Worm (Caenorhabditis elegans) whole organism, late embryonic: Measurements from ENCODE around the gene sru-39.

Experiments used
- elt-4 ChIP-seq: sonication (generic microtip); optimal IDR thresholded peaks from 2 replicates; lab custom pipeline; 2016; ENCODE audit warnings: missing genetic modification characterization, missing compliant biosample characterization
- unc-42 ChIP-seq: sonication (generic microtip); optimal IDR thresholded peaks from 2 replicates; lab custom pipeline; 2016; ENCODE audit warnings: missing genotype, missing genetic modification characterization, missing compliant biosample characterization

ce11 chrV:9801965-9802364, 1.3 kb upstream of the sru-39 start, which contains the start of gene F46B6.10:
- TF ChIP-seq elt-4 (tag; lab: Kevin White, UChicago) = no peak
- TF ChIP-seq unc-42 (tag; lab: Kevin White, UChicago) = no peak
